Fruit fly (Drosophila melanogaster): Measurements from ENCODE around the gene CG18417.
A peak's percentile ranks its signal among the peaks of the same experiment; 100 is the strongest.

The CG18417 gene

dm6 chr3L:7356386-7357117, 43.3 kb upstream of the CG18417 start, which contains the start of gene CTCF (continued):
- no peak for TF ChIP-seq B-H1 (GFP tag; IDR thresholded peaks at IDR 0.05)
- peak; percentile 53 for TF ChIP-seq Asciz (GFP tag; optimal IDR thresholded peaks at IDR 0.05)
- TF ChIP-seq Awh (GFP tag; IDR thresholded peaks at IDR 0.05), result peak; percentile 62; the same call in 1 of the 2 replicates
- no peak for TF ChIP-seq CG10565 (GFP tag; optimal IDR thresholded peaks at IDR 0.05)
- TF ChIP-seq CG8478 (optimal IDR thresholded peaks at IDR 0.05), result no peak
- peak; percentile 62 for TF ChIP-seq Fer1 (GFP tag; optimal IDR thresholded peaks at IDR 0.05)
- no peak for TF ChIP-seq ERR (GFP tag; optimal IDR thresholded peaks at IDR 0.05)
- peak; percentile 58 for TF ChIP-seq D (optimal IDR thresholded peaks at IDR 0.05)
- TF ChIP-seq D (GFP tag; optimal IDR thresholded peaks at IDR 0.05), result peak; percentile 1
- peak; percentile 38 for TF ChIP-seq NC2β (GFP tag; optimal IDR thresholded peaks at IDR 0.05)
- no peak for TF ChIP-seq bigmax (GFP tag; optimal IDR thresholded peaks at IDR 0.05)
- no peak for TF ChIP-seq CG13123 (GFP tag; optimal IDR thresholded peaks at IDR 0.05)
- no peak for TF ChIP-seq Atf6 (GFP tag; IDR thresholded peaks at IDR 0.05)
- TF ChIP-seq CG31224 (GFP tag; IDR thresholded peaks at IDR 0.05), result no peak
- no peak for TF ChIP-seq Ada2b (GFP tag; IDR thresholded peaks at IDR 0.05)
- peak; percentile 55; the same call in 1 of the 2 replicates for TF ChIP-seq inv (GFP tag; IDR thresholded peaks at IDR 0.05; ENCODE audit: partially characterized antibody)
- TF ChIP-seq CG17328 (GFP tag; IDR thresholded peaks at IDR 0.05), result no peak
- peak; percentile 41 for TF ChIP-seq D19A (tag; optimal IDR thresholded peaks at IDR 0.05)
- TF ChIP-seq pan (optimal IDR thresholded peaks at IDR 0.05), result no peak
- peak in 1 of 2 experiments; percentile 68 for TF ChIP-seq pan (GFP tag; optimal IDR thresholded peaks at IDR 0.05 in 1 of 2, IDR thresholded peaks at IDR 0.05 in 1 of 2)
- TF ChIP-seq lilli (GFP tag; optimal IDR thresholded peaks at IDR 0.05), result peak; percentile 46
- TF ChIP-seq mirr (GFP tag; optimal IDR thresholded peaks at IDR 0.05), result peak; percentile 56
- TF ChIP-seq Lhr (GFP tag; optimal IDR thresholded peaks at IDR 0.05), result peak; percentile 46
- TF ChIP-seq pfk (GFP tag; optimal IDR thresholded peaks at IDR 0.05), result peak; percentile 16
- no peak for TF ChIP-seq Neu2 (GFP tag; optimal IDR thresholded peaks at IDR 0.05; ENCODE audit: borderline replicate concordance)
- no peak for TF ChIP-seq CG10274 (GFP tag; optimal IDR thresholded peaks at IDR 0.05)
- TF ChIP-seq stwl (tag; optimal IDR thresholded peaks at IDR 0.05), result peak; percentile 67
- TF ChIP-seq sc (optimal IDR thresholded peaks at IDR 0.05), result no peak
- no peak for TF ChIP-seq sc (GFP tag; optimal IDR thresholded peaks at IDR 0.05)
- no peak for TF ChIP-seq CG8388 (GFP tag; optimal IDR thresholded peaks at IDR 0.05)
- no peak for TF ChIP-seq CG11560 (tag; IDR thresholded peaks at IDR 0.05)
- peak; percentile 41 for TF ChIP-seq pnt (GFP tag; optimal IDR thresholded peaks at IDR 0.05)
- no peak for TF ChIP-seq Oaz (GFP tag; IDR thresholded peaks at IDR 0.05)
- peak; percentile 33 for TF ChIP-seq CG10209 (GFP tag; optimal IDR thresholded peaks at IDR 0.05)
- TF ChIP-seq CG10959 (GFP tag; IDR thresholded peaks at IDR 0.05), result no peak
- no peak for TF ChIP-seq toy (GFP tag; IDR thresholded peaks at IDR 0.05)
- TF ChIP-seq CG17385 (GFP tag; optimal IDR thresholded peaks at IDR 0.05), result peak; percentile 19
- TF ChIP-seq CG9797 (GFP tag; optimal IDR thresholded peaks at IDR 0.05), result peak; percentile 36
- 0 out of 2 replicates have a peak, but pooled peaks have one; percentile 6 for TF ChIP-seq CG3847 (GFP tag; IDR thresholded peaks at IDR 0.05)
- TF ChIP-seq slbo (GFP tag; IDR thresholded peaks at IDR 0.05), result no peak; the same call in 1 of the 2 replicates
- no peak for TF ChIP-seq sens-2 (GFP tag; IDR thresholded peaks at IDR 0.05)
- no peak for TF ChIP-seq sob (GFP tag; IDR thresholded peaks at IDR 0.05)
- TF ChIP-seq salm (tag; optimal IDR thresholded peaks at IDR 0.05), result peak; percentile 5
- TF ChIP-seq CG13894 (tag; optimal IDR thresholded peaks at IDR 0.05), result peak; percentile 35
- TF ChIP-seq CG12744 (GFP tag; optimal IDR thresholded peaks at IDR 0.05), result no peak
- TF ChIP-seq Aef1 (GFP tag; IDR thresholded peaks at IDR 0.05), result no peak
- TF ChIP-seq CG8281 (tag; optimal IDR thresholded peaks at IDR 0.05), result no peak
- TF ChIP-seq mam (GFP tag; optimal IDR thresholded peaks at IDR 0.05), result peak; percentile 23

Data from whole organism, embryonic.